Fruit fly (Drosophila melanogaster) whole organism, embryonic: Measurements from ENCODE around the gene CG5346.

ENCODE experiments used
- Adf1 ChIP-seq: fragments of 200-800 bp; sonication (Bioruptor generic); IDR thresholded peaks from 2 replicates; pipeline ENCODE4 v1.3.6; 2022; ENCODE audit warnings: missing biosample characterization, missing genetic modification characterization
- Atf3 ChIP-seq: fragments of 200-800 bp; sonication (Bioruptor generic); optimal IDR thresholded peaks from 3 replicates; lab custom pipeline; 2016; ENCODE audit warnings: missing biosample characterization, missing genetic modification characterization
- BEAF-32 ChIP-seq: fragments of 200-800 bp; sonication (Bioruptor generic); optimal IDR thresholded peaks from 3 replicates; lab custom pipeline; 2017; ENCODE audit warnings: missing biosample characterization, missing genetic modification characterization, mild to moderate bottlenecking, moderate library complexity, missing genetic modification reagents
- CG10543 ChIP-seq: fragments of 200-800 bp; sonication (Bioruptor generic); optimal IDR thresholded peaks from 3 replicates; lab custom pipeline; 2017; ENCODE audit warnings: missing biosample characterization, mild to moderate bottlenecking, missing genetic modification characterization, moderate library complexity
- CG11723 ChIP-seq: fragments of 200-800 bp; sonication (Bioruptor generic); optimal IDR thresholded peaks from 2 replicates; lab custom pipeline; 2017; ENCODE audit warnings: missing biosample characterization, mild to moderate bottlenecking, missing genetic modification characterization
- CG12769 ChIP-seq: fragments of 200-800 bp; sonication (Bioruptor generic); optimal IDR thresholded peaks from 2 replicates; lab custom pipeline; 2019; ENCODE audit warnings: missing biosample characterization, mild to moderate bottlenecking, missing genetic modification characterization, moderate library complexity
- CG14441 ChIP-seq: fragments of 200-800 bp; sonication (Bioruptor generic); IDR thresholded peaks from 2 replicates; pipeline ENCODE4 v1.3.6; 2022; ENCODE audit warnings: missing biosample characterization, missing genetic modification characterization
- CG1529 ChIP-seq: fragments of 200-800 bp; sonication (Bioruptor generic); optimal IDR thresholded peaks from 3 replicates; lab custom pipeline; 2018; ENCODE audit warnings: missing biosample characterization, missing genetic modification characterization
- CG1647 ChIP-seq: fragments of 200-800 bp; sonication (Bioruptor generic); optimal IDR thresholded peaks from 3 replicates; lab custom pipeline; 2016; ENCODE audit warnings: missing biosample characterization, missing genetic modification characterization
- CG16813 ChIP-seq: fragments of 200-800 bp; sonication (Bioruptor generic); IDR thresholded peaks from 3 replicates; pipeline ENCODE4 v1.3.6; 2022; ENCODE audit warnings: missing biosample characterization, missing genetic modification characterization; ENCODE audit not compliant: partially characterized antibody
- CG17186 ChIP-seq: fragments of 200-800 bp; sonication (Bioruptor generic); optimal IDR thresholded peaks from 3 replicates; lab custom pipeline; 2017; ENCODE audit warnings: missing biosample characterization, missing genetic modification reagents, missing genetic modification characterization
- CG17829 ChIP-seq: fragments of 200-800 bp; optimal IDR thresholded peaks from 2 replicates; lab custom pipeline; 2019; ENCODE audit warnings: missing biosample characterization, mild to moderate bottlenecking, missing genetic modification characterization, moderate library complexity
- CG2116 ChIP-seq: fragments of 200-800 bp; sonication (Bioruptor generic); optimal IDR thresholded peaks from 3 replicates; lab custom pipeline; 2018; ENCODE audit warnings: missing biosample characterization, mild to moderate bottlenecking, missing genetic modification characterization
- CG42726 ChIP-seq: fragments of 200-800 bp; sonication (Bioruptor generic); IDR thresholded peaks from 2 replicates; pipeline ENCODE4 v1.3.6; 2022; ENCODE audit warnings: missing biosample characterization, missing genetic modification characterization; ENCODE audit not compliant: partially characterized antibody
- CG5180 ChIP-seq: fragments of 200-800 bp; sonication (Bioruptor generic); optimal IDR thresholded peaks from 3 replicates; lab custom pipeline; 2017; ENCODE audit warnings: missing biosample characterization, missing genetic modification characterization, mild to moderate bottlenecking, moderate library complexity, missing genetic modification reagents
- CG7745 ChIP-seq: fragments of 200-800 bp; sonication (Bioruptor generic); optimal IDR thresholded peaks from 2 replicates; lab custom pipeline; 2018; ENCODE audit warnings: missing biosample characterization, mild to moderate bottlenecking, missing genetic modification characterization, moderate library complexity
- CG9876 ChIP-seq: fragments of 200-800 bp; sonication (Bioruptor generic); optimal IDR thresholded peaks from 2 replicates; lab custom pipeline; 2016; ENCODE audit warnings: missing biosample characterization, missing genetic modification characterization
- CG9932 ChIP-seq: fragments of 200-800 bp; sonication (Bioruptor generic); IDR thresholded peaks from 2 replicates; pipeline ENCODE4 v1.3.6; 2022; ENCODE audit warnings: missing biosample characterization, missing genetic modification characterization
- CHES-1-like ChIP-seq: fragments of 200-800 bp; sonication (Bioruptor generic); optimal IDR thresholded peaks from 2 replicates; lab custom pipeline; 2016; ENCODE audit warnings: missing biosample characterization, missing genetic modification characterization
- Hey ChIP-seq: fragments of 200-800 bp; sonication (Bioruptor generic); optimal IDR thresholded peaks from 3 replicates; lab custom pipeline; 2018; ENCODE audit warnings: missing biosample characterization, mild to moderate bottlenecking, missing genetic modification characterization
- Hmx ChIP-seq: fragments of 200-800 bp; sonication (Bioruptor generic); optimal IDR thresholded peaks from 2 replicates; lab custom pipeline; 2016; ENCODE audit warnings: missing biosample characterization, missing genetic modification characterization
- Mad ChIP-seq: fragments of 200-800 bp; sonication (Bioruptor generic); optimal IDR thresholded peaks from 2 replicates; lab custom pipeline; 2016; ENCODE audit warnings: missing biosample characterization, missing genetic modification characterization
- Med ChIP-seq: fragments of 200-800 bp; sonication (Bioruptor generic); peaks from one replicate; lab custom pipeline; 2016; ENCODE audit warnings: missing biosample characterization, missing genetic modification characterization, mild to moderate bottlenecking, inconsistent platforms, moderate library complexity
- NC2α ChIP-seq: fragments of 200-800 bp; sonication (Bioruptor generic); optimal IDR thresholded peaks from 2 replicates; lab custom pipeline; 2016; ENCODE audit warnings: missing biosample characterization, missing genetic modification characterization
- Oaz ChIP-seq: fragments of 200-800 bp; sonication (Bioruptor generic); IDR thresholded peaks from 2 replicates; pipeline ENCODE4 v1.3.6; 2022; ENCODE audit warnings: missing biosample characterization, missing genetic modification characterization
- Pdp1 ChIP-seq, 2 experiments: fragments of 200-800 bp; sonication (Bioruptor generic); optimal IDR thresholded peaks; 3 replicates each; lab custom pipeline; 2016; ENCODE audit warnings: missing biosample characterization in 2 of 2, missing genetic modification characterization in 2 of 2, mild to moderate bottlenecking in 1 of 2, moderate library complexity in 1 of 2
- Sox102F ChIP-seq: fragments of 200-800 bp; sonication (Bioruptor generic); optimal IDR thresholded peaks from 2 replicates; lab custom pipeline; 2018; ENCODE audit warnings: missing biosample characterization, mild to moderate bottlenecking, missing genetic modification characterization, moderate library complexity
- az2 ChIP-seq: fragments of 200-800 bp; sonication (Bioruptor generic); optimal IDR thresholded peaks from 3 replicates; lab custom pipeline; 2016; ENCODE audit warnings: missing biosample characterization, missing genetic modification characterization
- bsh ChIP-seq, 2 experiments: fragments of 200-800 bp; sonication (Bioruptor generic); optimal IDR thresholded peaks; 2 replicates each; lab custom pipeline; 2017 to 2018; ENCODE audit warnings: mild to moderate bottlenecking in 2 of 2, missing biosample characterization in 2 of 2, missing genetic modification characterization in 2 of 2, moderate library complexity in 1 of 2
- cad ChIP-seq: fragments of >200 bp; optimal IDR thresholded peaks from 2 replicates; lab custom pipeline; 2017; ENCODE audit warnings: missing biosample characterization, missing genetic modification characterization
- chinmo ChIP-seq: fragments of 200-800 bp; sonication (Bioruptor generic); IDR thresholded peaks from 4 replicates; pipeline ENCODE4 v1.3.6; 2022; ENCODE audit warnings: missing biosample characterization, missing genetic modification characterization; ENCODE audit not compliant: partially characterized antibody
- chm ChIP-seq: fragments of 200-800 bp; sonication (Bioruptor generic); IDR thresholded peaks from 2 replicates; pipeline ENCODE4 v1.3.6; 2022; ENCODE audit warnings: missing biosample characterization, missing genetic modification characterization
- dpn ChIP-seq, 2 experiments: fragments of 200-800 bp; sonication (Bioruptor generic); optimal IDR thresholded peaks; 3 replicates each; lab custom pipeline; 2016; ENCODE audit warnings: missing biosample characterization in 2 of 2, missing genetic modification characterization in 2 of 2
- exex ChIP-seq: fragments of 200-800 bp; sonication (Bioruptor generic); optimal IDR thresholded peaks from 4 replicates; lab custom pipeline; 2018; ENCODE audit warnings: missing biosample characterization, mild to moderate bottlenecking, missing genetic modification characterization, moderate library complexity
- eyg ChIP-seq: fragments of 200-800 bp; sonication (Bioruptor generic); optimal IDR thresholded peaks from 3 replicates; lab custom pipeline; 2016; ENCODE audit warnings: missing biosample characterization, missing genetic modification characterization
- fd3F ChIP-seq: fragments of 200-800 bp; sonication (Bioruptor generic); optimal IDR thresholded peaks from 2 replicates; lab custom pipeline; 2018; ENCODE audit warnings: missing biosample characterization, mild to moderate bottlenecking, missing genetic modification characterization, moderate library complexity
- fd96Cb ChIP-seq: fragments of 200-800 bp; sonication (Bioruptor generic); optimal IDR thresholded peaks from 2 replicates; lab custom pipeline; 2018; ENCODE audit warnings: missing biosample characterization, mild to moderate bottlenecking, missing genetic modification characterization, moderate library complexity
- gsb ChIP-seq: fragments of 200-800 bp; sonication (Bioruptor generic); IDR thresholded peaks from 2 replicates; pipeline ENCODE4 v1.3.6; 2022; ENCODE audit warnings: missing biosample characterization, missing genetic modification characterization
- ind ChIP-seq: fragments of 200-800 bp; sonication (Bioruptor generic); optimal IDR thresholded peaks from 3 replicates; lab custom pipeline; 2016; ENCODE audit warnings: missing biosample characterization, missing genetic modification characterization
- jing ChIP-seq: fragments of 200-800 bp; sonication (Bioruptor generic); optimal IDR thresholded peaks from 2 replicates; lab custom pipeline; 2018; ENCODE audit warnings: missing biosample characterization, mild to moderate bottlenecking, missing genetic modification characterization
- lab ChIP-seq: fragments of 200-800 bp; sonication (Bioruptor generic); optimal IDR thresholded peaks from 3 replicates; lab custom pipeline; 2017; ENCODE audit warnings: missing biosample characterization, missing genetic modification characterization, mild to moderate bottlenecking, moderate library complexity, missing genetic modification reagents
- luna ChIP-seq: fragments of 200-800 bp; sonication (Bioruptor generic); optimal IDR thresholded peaks from 2 replicates; lab custom pipeline; 2016; ENCODE audit warnings: missing biosample characterization, missing genetic modification characterization
- odd ChIP-seq: fragments of 200-800 bp; sonication (Bioruptor generic); optimal IDR thresholded peaks from 2 replicates; lab custom pipeline; 2017; ENCODE audit warnings: missing biosample characterization, mild to moderate bottlenecking, missing genetic modification characterization
- pho ChIP-seq: fragments of 200-800 bp; sonication (Bioruptor generic); optimal IDR thresholded peaks from 2 replicates; lab custom pipeline; 2016; ENCODE audit warnings: missing biosample characterization, missing genetic modification characterization
- psq ChIP-seq: fragments of 200-800 bp; sonication (Bioruptor generic); optimal IDR thresholded peaks from 2 replicates; lab custom pipeline; 2017; ENCODE audit warnings: missing biosample characterization, missing genetic modification characterization
- schlank ChIP-seq: fragments of 200-800 bp; sonication (Bioruptor generic); optimal IDR thresholded peaks from 2 replicates; lab custom pipeline; 2018; ENCODE audit warnings: missing biosample characterization, mild to moderate bottlenecking, missing genetic modification characterization
- sima ChIP-seq: fragments of 200-800 bp; sonication (Bioruptor generic); optimal IDR thresholded peaks from 2 replicates; lab custom pipeline; 2016; ENCODE audit warnings: missing biosample characterization, missing genetic modification characterization
- sr ChIP-seq: fragments of 200-800 bp; sonication (Bioruptor generic); IDR thresholded peaks from 3 replicates; pipeline ENCODE4 v1.3.6; 2022; ENCODE audit warnings: missing biosample characterization, missing genetic modification characterization
- sug ChIP-seq: fragments of 200-800 bp; optimal IDR thresholded peaks from 2 replicates; lab custom pipeline; 2019; ENCODE audit warnings: missing biosample characterization, mild to moderate bottlenecking, missing genetic modification characterization, moderate library complexity
- ttk ChIP-seq: fragments of 200-800 bp; sonication (Bioruptor generic); IDR thresholded peaks from 2 replicates; pipeline ENCODE4 v2.1.2; 2022; ENCODE audit warnings: missing biosample characterization, missing genetic modification characterization
- tx ChIP-seq: fragments of 200-800 bp; sonication (Bioruptor generic); optimal IDR thresholded peaks from 2 replicates; lab custom pipeline; 2016; ENCODE audit warnings: missing biosample characterization, missing genetic modification characterization
- zfh2 ChIP-seq: fragments of 200-800 bp; sonication (Bioruptor generic); optimal IDR thresholded peaks from 2 replicates; lab custom pipeline; 2016; ENCODE audit warnings: missing biosample characterization, missing genetic modification characterization

Gene CG5346

dm6 chr3R:22522859-22523258, 5.6 kb downstream of the CG5346 start:
- TF ChIP-seq jing (GFP tag; lab: Kevin White, UChicago), result no peak
- TF ChIP-seq sima (GFP tag; lab: Kevin White, UChicago), result no peak
- TF ChIP-seq Sox102F (GFP tag; lab: Kevin White, UChicago), result no peak
- TF ChIP-seq Oaz (GFP tag; lab: Robert Waterston, UW), result no peak
- TF ChIP-seq fd3F (GFP tag; lab: Kevin White, UChicago), result no peak
- no peak for TF ChIP-seq lab (GFP tag; lab: Kevin White, UChicago)
- TF ChIP-seq Hey (tag; lab: Kevin White, UChicago), result peak; percentile 26
- TF ChIP-seq gsb (GFP tag; lab: Robert Waterston, UW), result no peak
- peak; percentile 10 for TF ChIP-seq Med
- TF ChIP-seq ttk (GFP tag; lab: Robert Waterston, UW), result no peak
- no peak for TF ChIP-seq CG16813
- TF ChIP-seq chinmo (GFP tag; lab: Robert Waterston, UW), result 0 out of 4 replicates have a peak, but pooled peaks have one; percentile 51
- no peak for TF ChIP-seq CG7745 (tag; lab: Kevin White, UChicago)
- no peak for TF ChIP-seq NC2α
- TF ChIP-seq Hmx (GFP tag; lab: Kevin White, UChicago), result no peak
- TF ChIP-seq CG17186 (GFP tag; lab: Kevin White, UChicago), result no peak
- TF ChIP-seq chm, result no peak
- TF ChIP-seq CG5180 (GFP tag; lab: Kevin White, UChicago), result no peak
- TF ChIP-seq sug (tag; lab: Kevin White, UChicago), result peak; percentile 70
- no peak for TF ChIP-seq CG42726
- no peak for TF ChIP-seq CG1529 (GFP tag; lab: Kevin White, UChicago)
- no peak for TF ChIP-seq bsh (GFP tag; optimal IDR thresholded peaks at IDR 0.05; lab: Kevin White, UChicago)
- TF ChIP-seq az2 (GFP tag; lab: Kevin White, UChicago), result no peak
- TF ChIP-seq Adf1, result no peak
- TF ChIP-seq BEAF-32 (GFP tag; lab: Kevin White, UChicago), result no peak
- no peak for TF ChIP-seq tx
- no peak for TF ChIP-seq zfh2 (GFP tag; lab: Kevin White, UChicago)
- TF ChIP-seq Atf3 (GFP tag; lab: Kevin White, UChicago), result no peak
- no peak for TF ChIP-seq CG11723
- TF ChIP-seq sr, result no peak
- TF ChIP-seq CG12769 (tag; lab: Kevin White, UChicago), result peak; percentile 4
- TF ChIP-seq exex, result peak; percentile 74
- TF ChIP-seq pho, result no peak
- no peak for TF ChIP-seq odd (GFP tag; lab: Kevin White, UChicago)
- TF ChIP-seq CG1647 (GFP tag; lab: Kevin White, UChicago), result no peak
- TF ChIP-seq CG14441 (GFP tag; lab: Robert Waterston, UW), result no peak
- TF ChIP-seq CG17829 (tag; lab: Kevin White, UChicago), result no peak
- no peak for TF ChIP-seq dpn (GFP tag; optimal IDR thresholded peaks at IDR 0.05; lab: Kevin White, UChicago)
- no peak for TF ChIP-seq psq
- no peak for TF ChIP-seq Mad (GFP tag; lab: Kevin White, UChicago)
- no peak for TF ChIP-seq fd96Cb
- no peak for TF ChIP-seq schlank
- TF ChIP-seq CG2116 (GFP tag; lab: Kevin White, UChicago), result no peak
- no peak for TF ChIP-seq eyg (GFP tag; lab: Kevin White, UChicago)
- TF ChIP-seq CHES-1-like (GFP tag; lab: Kevin White, UChicago), result no peak
- TF ChIP-seq CG9932 (GFP tag; lab: Robert Waterston, UW), result no peak
- TF ChIP-seq CG10543 (GFP tag; lab: Kevin White, UChicago), result peak; percentile 66
- no peak for TF ChIP-seq CG9876
- no peak for TF ChIP-seq luna (GFP tag; lab: Kevin White, UChicago)
- TF ChIP-seq ind (GFP tag; lab: Kevin White, UChicago), result no peak
- TF ChIP-seq Pdp1 (GFP tag; optimal IDR thresholded peaks at IDR 0.05; lab: Kevin White, UChicago), result peak in 1 of 2 experiments; percentile 8
- no peak for TF ChIP-seq cad (GFP tag; lab: Kevin White, UChicago)
